Worm (Caenorhabditis elegans) whole organism, L3 larva: ENCODE data around the gene anoh-2.

ENCODE experiments used
- R02D3.7 ChIP-seq: fragments of 150-350 bp; optimal IDR thresholded peaks from 2 replicates; lab custom pipeline; 2014; ENCODE audit warnings: missing biosample characterization, missing genetic modification characterization
- ZK546.5 ChIP-seq: sonication (generic microtip); optimal IDR thresholded peaks from 2 replicates; lab custom pipeline; 2017; ENCODE audit warnings: missing biosample characterization, missing genetic modification characterization
- aly-2 ChIP-seq: fragments of 150-350 bp; optimal IDR thresholded peaks from 2 replicates; lab custom pipeline; 2014; ENCODE audit warnings: missing biosample characterization, missing genetic modification characterization
- ama-1 ChIP-seq: fragments of 150-350 bp; optimal IDR thresholded peaks from 2 replicates; lab custom pipeline; 2018
- ceh-16 ChIP-seq: sonication (generic microtip); optimal IDR thresholded peaks from 2 replicates; lab custom pipeline; 2017; ENCODE audit warnings: missing biosample characterization, missing genetic modification characterization
- ceh-28 ChIP-seq: fragments of 150-350 bp; optimal IDR thresholded peaks from 2 replicates; lab custom pipeline; 2014; ENCODE audit warnings: missing biosample characterization, missing genetic modification reagents, missing genetic modification characterization
- ceh-82 ChIP-seq: fragments of 150-350 bp; optimal IDR thresholded peaks from 2 replicates; lab custom pipeline; 2014; ENCODE audit warnings: missing biosample characterization, missing genetic modification characterization
- egl-5 ChIP-seq: fragments of 150-350 bp; optimal IDR thresholded peaks from 2 replicates; lab custom pipeline; 2017; ENCODE audit warnings: missing biosample characterization, missing genetic modification reagents, missing genetic modification characterization, inconsistent platforms
- elt-1 ChIP-seq: fragments of 150-350 bp; optimal IDR thresholded peaks from 2 replicates; lab custom pipeline; 2014; ENCODE audit warnings: missing biosample characterization, missing genetic modification characterization
- elt-2 ChIP-seq: sonication (generic microtip); optimal IDR thresholded peaks from 2 replicates; lab custom pipeline; 2016; ENCODE audit warnings: missing genetic modification reagents, mild to moderate bottlenecking, missing genetic modification characterization, missing compliant biosample characterization
- eor-1 ChIP-seq, 2 experiments: fragments of 150-350 bp; optimal IDR thresholded peaks; 2 replicates each; lab custom pipeline; 2014 to 2018; ENCODE audit warnings: missing biosample characterization in 2 of 2, missing genetic modification characterization in 2 of 2
- fkh-10 ChIP-seq: sonication (generic microtip); optimal IDR thresholded peaks from 2 replicates; lab custom pipeline; 2017; ENCODE audit warnings: missing biosample characterization, missing genetic modification reagents, missing genetic modification characterization
- fkh-2 ChIP-seq: fragments of 150-350 bp; optimal IDR thresholded peaks from 2 replicates; lab custom pipeline; 2014; ENCODE audit warnings: missing biosample characterization, missing genetic modification reagents, missing genetic modification characterization
- jun-1 ChIP-seq: fragments of 150-350 bp; optimal IDR thresholded peaks from 2 replicates; lab custom pipeline; 2014; ENCODE audit warnings: missing biosample characterization, missing genetic modification reagents, missing genetic modification characterization
- lin-15B ChIP-seq: fragments of 150-350 bp; optimal IDR thresholded peaks from 2 replicates; lab custom pipeline; 2014; ENCODE audit warnings: missing biosample characterization, missing genetic modification characterization
- mdl-1 ChIP-seq: fragments of 150-350 bp; optimal IDR thresholded peaks from 2 replicates; lab custom pipeline; 2014; ENCODE audit warnings: missing biosample characterization, missing genetic modification characterization
- mml-1 ChIP-seq: fragments of 150-350 bp; sonication (generic microtip); optimal IDR thresholded peaks from 3 replicates; lab custom pipeline; 2014; ENCODE audit warnings: missing biosample characterization, missing genetic modification characterization
- nfya-1 ChIP-seq: sonication (generic microtip); optimal IDR thresholded peaks from 2 replicates; lab custom pipeline; 2017; ENCODE audit warnings: missing genetic modification characterization, mild to moderate bottlenecking, missing compliant biosample characterization, antibody characterized with exemption, moderate library complexity; ENCODE audit not compliant: insufficient read depth
- nhr-11 ChIP-seq: fragments of 150-350 bp; optimal IDR thresholded peaks from 2 replicates; lab custom pipeline; 2014; ENCODE audit warnings: missing biosample characterization, missing genetic modification characterization
- nhr-12 ChIP-seq: fragments of 150-350 bp; optimal IDR thresholded peaks from 2 replicates; lab custom pipeline; 2014; ENCODE audit warnings: missing biosample characterization, missing genetic modification characterization
- nhr-23 ChIP-seq: fragments of 150-350 bp; optimal IDR thresholded peaks from 2 replicates; lab custom pipeline; 2014; ENCODE audit warnings: missing biosample characterization, missing genetic modification reagents, missing genetic modification characterization
- nhr-25 ChIP-seq: sonication (generic microtip); optimal IDR thresholded peaks from 2 replicates; lab custom pipeline; 2017; ENCODE audit warnings: missing biosample characterization, missing genetic modification characterization
- nhr-28 ChIP-seq: fragments of 150-350 bp; optimal IDR thresholded peaks from 2 replicates; lab custom pipeline; 2014; ENCODE audit warnings: missing biosample characterization, missing genetic modification characterization
- nhr-43 ChIP-seq: sonication (generic microtip); optimal IDR thresholded peaks from 2 replicates; lab custom pipeline; 2016; ENCODE audit warnings: mild to moderate bottlenecking, missing genetic modification characterization, missing compliant biosample characterization; ENCODE audit not compliant: poor library complexity, severe bottlenecking
- nhr-67 ChIP-seq: fragments of 150-350 bp; optimal IDR thresholded peaks from 2 replicates; lab custom pipeline; 2014; ENCODE audit warnings: missing biosample characterization, missing genetic modification characterization
- nhr-76 ChIP-seq: fragments of 150-350 bp; sonication (generic microtip); optimal IDR thresholded peaks from 5 replicates; lab custom pipeline; 2014; ENCODE audit warnings: missing biosample characterization, missing genetic modification characterization
- pqm-1 ChIP-seq: fragments of 150-350 bp; optimal IDR thresholded peaks from 2 replicates; lab custom pipeline; 2017; ENCODE audit warnings: missing biosample characterization, missing genetic modification characterization, inconsistent platforms
- sea-2 ChIP-seq: fragments of 150-350 bp; sonication (generic microtip); optimal IDR thresholded peaks from 4 replicates; lab custom pipeline; 2014; ENCODE audit warnings: missing biosample characterization, missing genetic modification reagents, missing genetic modification characterization
- skn-1 ChIP-seq: fragments of 150-350 bp; optimal IDR thresholded peaks from 2 replicates; lab custom pipeline; 2014; ENCODE audit warnings: missing biosample characterization, missing genetic modification characterization
- snpc-4 ChIP-seq: fragments of 150-350 bp; optimal IDR thresholded peaks from 2 replicates; lab custom pipeline; 2014; ENCODE audit warnings: missing biosample characterization, missing genetic modification characterization
- tbx-2 ChIP-seq: sonication (generic microtip); optimal IDR thresholded peaks from 2 replicates; lab custom pipeline; 2016; ENCODE audit warnings: mild to moderate bottlenecking, missing genetic modification characterization, missing compliant biosample characterization
- unc-62 ChIP-seq: fragments of 150-350 bp; sonication (generic microtip); optimal IDR thresholded peaks from 4 replicates; lab custom pipeline; 2014; ENCODE audit warnings: missing biosample characterization, missing genetic modification reagents, missing genetic modification characterization
- zag-1 ChIP-seq: fragments of 150-350 bp; optimal IDR thresholded peaks from 2 replicates; lab custom pipeline; 2014; ENCODE audit warnings: missing biosample characterization, missing genetic modification characterization
- ztf-11 ChIP-seq: fragments of 150-350 bp; optimal IDR thresholded peaks from 2 replicates; lab custom pipeline; 2014; ENCODE audit warnings: missing biosample characterization, missing genetic modification characterization
- ztf-4 ChIP-seq: fragments of 150-350 bp; optimal IDR thresholded peaks from 2 replicates; lab custom pipeline; 2014; ENCODE audit warnings: missing biosample characterization, missing genetic modification characterization

The anoh-2 gene

DNA sequence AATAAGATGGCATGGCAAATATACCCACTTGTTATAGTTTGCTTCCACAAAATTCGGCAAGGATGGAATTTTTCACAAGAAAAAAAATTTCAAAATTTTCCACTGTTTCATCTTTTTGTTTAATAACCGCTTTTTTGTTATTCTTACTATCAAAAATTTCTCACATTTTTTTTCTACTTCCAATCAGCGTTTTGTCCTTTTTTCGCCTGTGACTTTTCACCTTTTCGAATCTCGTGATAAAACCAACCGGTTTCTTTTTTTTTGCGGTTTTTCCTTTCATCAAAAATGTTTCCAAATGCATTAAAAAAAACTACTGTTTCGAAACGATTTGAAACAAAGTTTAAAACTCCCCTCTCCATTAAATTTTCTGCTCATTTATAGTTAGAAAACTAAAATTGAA, 21.0 kb downstream of the anoh-2 start:
- no peak for TF ChIP-seq nhr-76 (tag; lab: Kevin White, UChicago)
- TF ChIP-seq sea-2: no peak
- no peak for TF ChIP-seq nhr-28 (tag; lab: Kevin White, UChicago)
- TF ChIP-seq nhr-67: no peak

DNA sequence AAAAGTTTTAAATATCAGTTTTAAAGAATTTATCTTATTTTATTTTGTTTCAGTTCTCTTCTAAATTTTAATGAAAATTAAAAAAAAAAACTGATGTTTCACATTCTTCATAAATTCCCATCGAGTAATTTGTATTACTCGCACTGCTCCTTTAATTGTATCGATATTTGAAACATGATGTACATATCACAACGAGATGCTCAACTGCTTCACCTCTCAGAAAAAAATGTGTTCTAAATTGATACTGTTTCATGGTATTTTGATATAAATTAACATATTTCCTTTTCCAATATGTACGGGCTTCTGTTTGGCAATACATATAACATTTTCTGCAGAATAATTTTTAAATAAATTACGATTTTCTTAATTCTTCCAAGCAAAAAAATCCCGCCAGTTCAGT, 29.6 kb downstream of the anoh-2 start:
- TF ChIP-seq nhr-23 (tag; lab: Kevin White, UChicago) (no peak), tbx-2 (no peak), nhr-28 (tag; lab: Kevin White, UChicago) (no peak), ceh-16 (tag; lab: Kevin White, UChicago) (no peak), nhr-43 (tag; lab: Kevin White, UChicago) (no peak), nhr-76 (tag; lab: Kevin White, UChicago) (no peak), skn-1 (tag; lab: Kevin White, UChicago) (no peak), elt-2 (tag; lab: Kevin White, UChicago) (no peak), zag-1 (tag; lab: Kevin White, UChicago) (no peak)

DNA sequence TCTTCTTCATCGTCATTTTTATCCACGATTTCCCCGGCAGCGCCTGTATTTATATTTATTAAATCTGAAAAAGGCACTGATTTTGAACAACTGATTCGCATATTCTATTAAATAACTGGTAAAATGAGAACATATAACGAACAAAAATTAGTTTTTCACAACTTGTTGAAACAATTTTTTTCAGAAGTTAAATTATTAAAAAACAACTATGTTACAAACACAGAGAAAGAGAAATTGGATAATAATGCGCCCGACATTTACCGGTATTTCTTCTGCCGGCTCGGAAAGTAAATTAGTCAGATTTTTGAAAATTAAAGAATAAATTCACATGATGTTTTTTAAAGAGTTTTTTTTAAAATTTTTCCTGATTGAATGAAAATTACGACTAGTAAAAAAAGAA, 41.7 kb downstream of the anoh-2 start, which contains the start of gene haf-8:
haf-8 (minus strand) TSS at position 101 of the 400 bp plus-strand sequence.
- no peak for TF ChIP-seq ztf-4 (tag; lab: Kevin White, UChicago)
- TF ChIP-seq eor-1 (tag; optimal IDR thresholded peaks at IDR 0.05; lab: Kevin White, UChicago): no peak
- no peak for TF ChIP-seq nhr-43 (tag; lab: Kevin White, UChicago)
- no peak for TF ChIP-seq nhr-28 (tag; lab: Kevin White, UChicago)
- TF ChIP-seq lin-15B: no peak
- no peak for TF ChIP-seq pqm-1
- no peak for TF ChIP-seq nhr-12 (tag; lab: Kevin White, UChicago)
- no peak for TF ChIP-seq snpc-4 (tag; lab: Kevin White, UChicago)
- no peak for TF ChIP-seq fkh-2 (tag; lab: Kevin White, UChicago)

DNA sequence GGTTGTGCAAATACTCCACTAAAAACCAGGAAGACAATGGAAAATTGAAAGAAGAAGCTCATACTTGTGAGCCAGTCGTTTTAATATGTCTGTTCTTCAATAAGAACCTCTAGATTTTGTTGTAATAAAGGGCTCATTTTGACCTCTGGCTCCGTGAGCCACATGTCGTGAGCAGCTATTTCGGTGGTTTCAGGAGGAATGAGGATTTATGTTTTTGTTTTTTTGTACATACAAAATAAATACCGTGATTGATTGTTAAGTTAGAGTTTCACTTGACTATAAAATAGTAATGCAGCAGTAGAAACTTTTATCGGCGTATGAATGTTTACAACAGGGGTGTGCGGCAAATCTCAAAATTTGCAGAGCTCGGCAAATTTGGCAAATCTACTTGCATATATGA, 46.0 kb downstream of the anoh-2 start, which contains the start of gene Y57G11C.40:
Y57G11C.40 (minus strand) TSS at position 101 of the 400 bp plus-strand sequence.
- TF ChIP-seq fkh-10 (GFP tag; lab: Kevin White, UChicago) (no peak), aly-2 (tag; lab: Kevin White, UChicago) (no peak), nhr-23 (tag; lab: Kevin White, UChicago) (no peak)
- TF ChIP-seq, all 47 proteins: peak for 0

DNA sequence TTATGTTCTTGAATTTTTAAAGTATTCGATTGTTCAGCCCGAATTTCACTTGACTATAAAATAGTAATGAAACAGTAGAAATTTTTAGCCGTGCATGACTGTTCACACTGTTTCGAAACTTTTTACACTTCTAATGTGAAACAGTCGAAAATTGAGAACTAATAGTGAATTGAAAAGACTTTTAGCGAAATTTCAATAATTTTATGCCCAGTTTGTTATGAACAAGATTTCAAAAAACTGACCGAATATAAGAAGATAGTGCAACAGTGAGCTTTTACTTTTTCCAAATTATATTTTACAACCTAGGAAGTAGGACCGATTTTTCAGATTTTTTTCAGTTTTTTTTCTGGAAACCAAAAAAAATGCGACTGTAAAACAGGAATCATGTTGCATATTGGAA, 46.8 kb downstream of the anoh-2 start:
- TF ChIP-seq fkh-2 (tag; lab: Kevin White, UChicago) (no peak), zag-1 (tag; lab: Kevin White, UChicago) (no peak), lin-15B (no peak), nhr-28 (tag; lab: Kevin White, UChicago) (no peak), mdl-1 (no peak), nhr-12 (tag; lab: Kevin White, UChicago) (no peak), fkh-10 (GFP tag; lab: Kevin White, UChicago) (no peak), ceh-28 (tag; lab: Kevin White, UChicago) (no peak), mml-1 (tag; lab: Kevin White, UChicago) (no peak), R02D3.7 (tag; lab: Kevin White, UChicago) (no peak), ztf-11 (tag; lab: Kevin White, UChicago) (no peak), nfya-1 (tag; lab: Kevin White, UChicago) (no peak), ZK546.5 (tag; lab: Kevin White, UChicago) (no peak), tbx-2 (no peak), elt-1 (tag; lab: Kevin White, UChicago) (no peak), jun-1 (tag; lab: Kevin White, UChicago) (no peak)
- TF ChIP-seq, all 47 proteins: peak for 0

DNA sequence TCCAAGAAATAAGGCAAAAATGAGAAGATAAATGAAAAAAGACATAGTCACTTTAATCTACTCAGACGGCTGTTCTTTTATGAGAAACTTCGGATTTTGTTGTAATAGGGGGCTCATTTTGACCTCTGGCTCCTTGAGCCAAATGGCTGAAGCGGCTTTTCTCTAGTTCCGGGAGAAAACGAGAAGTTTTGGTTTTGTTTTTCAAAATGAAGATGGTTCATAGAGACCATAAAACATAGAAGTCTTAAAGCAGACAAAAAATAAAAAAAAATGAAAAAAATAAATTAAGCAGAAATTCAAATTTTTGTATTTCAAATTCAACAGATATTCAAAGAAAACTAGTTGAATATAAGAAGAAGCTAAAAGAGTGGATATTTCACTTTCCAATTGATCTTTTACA, 48.2 kb downstream of the anoh-2 start, which contains the start of gene Y57G11C.41:
Y57G11C.41 (minus strand) TSS at position 101 of the 400 bp plus-strand sequence.
- no peak for TF ChIP-seq ama-1 (lab: Kevin White, UChicago)
- no peak for TF ChIP-seq pqm-1
- TF ChIP-seq ceh-82 (tag; lab: Kevin White, UChicago): no peak
- TF ChIP-seq unc-62 (GFP tag; lab: Kevin White, UChicago): no peak
- TF ChIP-seq nhr-11 (tag; lab: Kevin White, UChicago): no peak
- TF ChIP-seq jun-1 (tag; lab: Kevin White, UChicago): no peak
- no peak for TF ChIP-seq nhr-25 (tag; lab: Kevin White, UChicago)
- TF ChIP-seq skn-1 (tag; lab: Kevin White, UChicago): no peak
- no peak for TF ChIP-seq ZK546.5 (tag; lab: Kevin White, UChicago)
- no peak for TF ChIP-seq ceh-28 (tag; lab: Kevin White, UChicago)
- no peak for TF ChIP-seq egl-5 (tag; lab: Kevin White, UChicago)
- TF ChIP-seq elt-1 (tag; lab: Kevin White, UChicago): no peak
- TF ChIP-seq, all 47 proteins: peak for 0
